Worm (Caenorhabditis elegans) whole organism, L1 larva: ENCODE measurements around the gene srw-17.

Source experiments
- C04F5.9 ChIP-seq: sonication (generic microtip); optimal IDR thresholded peaks from 2 replicates; lab custom pipeline; 2016; ENCODE audit warnings: missing genetic modification characterization, missing compliant biosample characterization
- C34B4.2 ChIP-seq: sonication (generic microtip); optimal IDR thresholded peaks from 2 replicates; lab custom pipeline; 2017; ENCODE audit warnings: mild to moderate bottlenecking, missing genetic modification characterization, missing compliant biosample characterization
- aha-1 ChIP-seq: fragments of 150-350 bp; optimal IDR thresholded peaks from 2 replicates; lab custom pipeline; 2014; ENCODE audit warnings: missing biosample characterization, missing genetic modification characterization
- alr-1 ChIP-seq: fragments of 200-800 bp; sonication (Bioruptor generic); optimal IDR thresholded peaks from 2 replicates; lab custom pipeline; 2018; ENCODE audit warnings: borderline replicate concordance, mild to moderate bottlenecking, missing genetic modification characterization, missing compliant biosample characterization
- blmp-1 ChIP-seq: fragments of 150-350 bp; optimal IDR thresholded peaks from 2 replicates; lab custom pipeline; 2014; ENCODE audit warnings: missing biosample characterization, missing genetic modification characterization
- ceh-63 ChIP-seq: fragments of 200-800 bp; sonication (Bioruptor generic); optimal IDR thresholded peaks from 2 replicates; lab custom pipeline; 2018; ENCODE audit warnings: mild to moderate bottlenecking, missing genetic modification characterization, missing compliant biosample characterization
- ceh-82 ChIP-seq, 3 experiments: fragments of 150-350 bp in 1 of 3; sonication (generic microtip) in 2 of 3; optimal IDR thresholded peaks; 2 replicates each; lab custom pipeline; 2014 to 2017; ENCODE audit warnings: missing biosample characterization in 3 of 3, missing genetic modification characterization in 3 of 3
- ceh-88 ChIP-seq: fragments of 200-800 bp; sonication (Bioruptor generic); IDR thresholded peaks from 2 replicates; pipeline ENCODE4 v1.3.6; 2022; ENCODE audit warnings: missing genetic modification characterization, missing compliant biosample characterization
- ceh-90 ChIP-seq: sonication (generic microtip); optimal IDR thresholded peaks from 2 replicates; lab custom pipeline; 2016; ENCODE audit warnings: missing genetic modification characterization, missing compliant biosample characterization
- ces-1 ChIP-seq: fragments of 150-350 bp; optimal IDR thresholded peaks from 2 replicates; lab custom pipeline; 2014; ENCODE audit warnings: missing biosample characterization, missing genetic modification reagents, missing genetic modification characterization
- efl-3 ChIP-seq: fragments of 200-800 bp; sonication (Bioruptor generic); optimal IDR thresholded peaks from 2 replicates; lab custom pipeline; 2018; ENCODE audit warnings: mild to moderate bottlenecking, missing genetic modification characterization, missing compliant biosample characterization
- egl-13 ChIP-seq: sonication (generic microtip); optimal IDR thresholded peaks from 2 replicates; lab custom pipeline; 2016; ENCODE audit warnings: missing genotype, missing genetic modification reagents, missing genetic modification characterization, missing compliant biosample characterization
- egl-27 ChIP-seq, 2 experiments: fragments of 150-350 bp in 1 of 2; sonication (generic microtip); optimal IDR thresholded peaks; 3 replicates each; lab custom pipeline; 2017 to 2018; ENCODE audit warnings: missing biosample characterization in 2 of 2, missing genetic modification characterization in 2 of 2, missing genetic modification reagents in 2 of 2
- fkh-10 ChIP-seq: sonication (generic microtip); optimal IDR thresholded peaks from 2 replicates; lab custom pipeline; 2017; ENCODE audit warnings: missing biosample characterization, missing genetic modification reagents, missing genetic modification characterization
- fkh-4 ChIP-seq: sonication (generic microtip); optimal IDR thresholded peaks from 2 replicates; lab custom pipeline; 2016; ENCODE audit warnings: missing compliant biosample characterization, missing genetic modification characterization, borderline replicate concordance
- fkh-8 ChIP-seq: sonication (generic microtip); optimal IDR thresholded peaks from 2 replicates; lab custom pipeline; 2016; ENCODE audit warnings: mild to moderate bottlenecking, missing genetic modification characterization, missing compliant biosample characterization
- grh-1 ChIP-seq: fragments of 200-800 bp; sonication (Bioruptor generic); IDR thresholded peaks from 2 replicates; pipeline ENCODE4 v1.3.6; 2022; ENCODE audit warnings: missing genetic modification reagents, missing genetic modification characterization, missing compliant biosample characterization
- hlh-17 ChIP-seq: fragments of 200-800 bp; sonication (Bioruptor generic); optimal IDR thresholded peaks from 2 replicates; lab custom pipeline; 2018; ENCODE audit warnings: missing genetic modification characterization, mild to moderate bottlenecking, missing compliant biosample characterization, moderate library complexity, borderline replicate concordance
- hlh-4 ChIP-seq: sonication (generic microtip); optimal IDR thresholded peaks from 2 replicates; lab custom pipeline; 2016; ENCODE audit warnings: mild to moderate bottlenecking, missing genetic modification characterization, missing compliant biosample characterization
- hpl-2 ChIP-seq: fragments of 150-350 bp; optimal IDR thresholded peaks from 2 replicates; lab custom pipeline; 2014; ENCODE audit warnings: missing biosample characterization, missing genetic modification reagents, missing genetic modification characterization
- isw-1 ChIP-seq: fragments of 200-800 bp; sonication (Bioruptor generic); IDR thresholded peaks from 2 replicates; pipeline ENCODE4 v1.3.6; 2022; ENCODE audit warnings: missing genetic modification characterization, missing compliant biosample characterization
- lin-13 ChIP-seq: fragments of 150-350 bp; optimal IDR thresholded peaks from 2 replicates; lab custom pipeline; 2014; ENCODE audit warnings: missing biosample characterization, missing genetic modification reagents, missing genetic modification characterization
- lin-35 ChIP-seq, 2 experiments: fragments of 150-350 bp; optimal IDR thresholded peaks; 2 replicates each; lab custom pipeline; 2014; ENCODE audit warnings: missing biosample characterization in 2 of 2, missing genetic modification characterization in 2 of 2, missing genetic modification reagents in 2 of 2
- lin-39 ChIP-seq: fragments of 150-350 bp; optimal IDR thresholded peaks from 2 replicates; lab custom pipeline; 2014; ENCODE audit warnings: missing biosample characterization, missing genetic modification reagents, missing genetic modification characterization
- mep-1 ChIP-seq: fragments of 150-350 bp; optimal IDR thresholded peaks from 2 replicates; lab custom pipeline; 2014; ENCODE audit warnings: missing biosample characterization, missing genetic modification characterization
- nhr-47 ChIP-seq: sonication (generic microtip); optimal IDR thresholded peaks from 2 replicates; lab custom pipeline; 2016; ENCODE audit warnings: mild to moderate bottlenecking, missing genetic modification characterization, moderate library complexity, missing compliant biosample characterization
- nhr-71 ChIP-seq: sonication (generic microtip); optimal IDR thresholded peaks from 2 replicates; lab custom pipeline; 2016; ENCODE audit warnings: mild to moderate bottlenecking, missing genetic modification characterization, moderate library complexity, missing compliant biosample characterization
- nhr-76 ChIP-seq: sonication (generic microtip); optimal IDR thresholded peaks from 2 replicates; lab custom pipeline; 2017; ENCODE audit warnings: missing biosample characterization, missing genetic modification characterization
- nhr-84 ChIP-seq: sonication (generic microtip); optimal IDR thresholded peaks from 2 replicates; lab custom pipeline; 2017; ENCODE audit warnings: missing biosample characterization, missing genetic modification characterization
- nhr-90 ChIP-seq: sonication (generic microtip); optimal IDR thresholded peaks from 2 replicates; lab custom pipeline; 2016; ENCODE audit warnings: mild to moderate bottlenecking, missing genetic modification characterization, missing compliant biosample characterization; ENCODE audit not compliant: poor library complexity
- pax-3 ChIP-seq: fragments of 200-800 bp; sonication (Bioruptor generic); optimal IDR thresholded peaks from 2 replicates; lab custom pipeline; 2018; ENCODE audit warnings: mild to moderate bottlenecking, missing genetic modification characterization, moderate library complexity, missing compliant biosample characterization
- rnt-1 ChIP-seq: sonication (generic microtip); optimal IDR thresholded peaks from 2 replicates; lab custom pipeline; 2016; ENCODE audit warnings: mild to moderate bottlenecking, missing genetic modification characterization, moderate library complexity, missing compliant biosample characterization
- snpc-4 ChIP-seq: fragments of 150-350 bp; optimal IDR thresholded peaks from 2 replicates; lab custom pipeline; 2014; ENCODE audit warnings: missing biosample characterization, missing genetic modification characterization
- sptf-1 ChIP-seq: fragments of 150-350 bp; optimal IDR thresholded peaks from 2 replicates; lab custom pipeline; 2014; ENCODE audit warnings: missing biosample characterization, missing genetic modification characterization
- sup-37 ChIP-seq: fragments of 200-800 bp; sonication (Bioruptor generic); optimal IDR thresholded peaks from 2 replicates; lab custom pipeline; 2018; ENCODE audit warnings: mild to moderate bottlenecking, missing genetic modification characterization, missing compliant biosample characterization
- tbx-2 ChIP-seq: sonication (generic microtip); optimal IDR thresholded peaks from 2 replicates; lab custom pipeline; 2016; ENCODE audit warnings: missing genetic modification characterization, missing compliant biosample characterization
- unc-30 ChIP-seq: sonication (generic microtip); optimal IDR thresholded peaks from 2 replicates; lab custom pipeline; 2017; ENCODE audit warnings: missing biosample characterization, missing genetic modification characterization
- vab-15 ChIP-seq: sonication (generic microtip); optimal IDR thresholded peaks from 2 replicates; lab custom pipeline; 2017; ENCODE audit warnings: missing genotype, mild to moderate bottlenecking, missing genetic modification characterization, missing compliant biosample characterization

srw-17 gene

DNA sequence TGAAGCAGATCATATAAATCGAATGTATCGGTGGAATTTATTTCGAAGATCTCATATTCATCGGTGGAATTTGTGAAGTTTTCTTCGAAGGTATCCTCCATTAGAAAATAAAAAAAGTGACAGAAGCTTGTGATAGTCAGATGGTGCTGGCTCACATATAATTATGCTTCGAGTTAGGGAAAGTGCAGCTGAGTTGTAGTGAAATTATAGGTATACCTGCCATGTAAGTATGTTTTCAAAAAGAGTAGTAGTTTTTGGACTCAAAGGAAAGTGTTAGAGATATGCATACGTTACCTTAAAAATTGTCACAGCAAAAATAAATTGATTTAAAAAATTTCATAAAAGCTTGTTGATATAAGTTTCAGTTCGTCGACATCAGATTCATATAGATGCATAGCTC, 36.6 kb downstream of the srw-17 start, which contains the start of gene srw-11:
srw-11 (minus strand) TSS at position 101 of the 400 bp plus-strand sequence.
- TF ChIP-seq fkh-10 (no peak), sptf-1 (tag; lab: Kevin White, UChicago) (no peak), blmp-1 (tag; lab: Kevin White, UChicago) (no peak), efl-3 (GFP tag; lab: Kevin White, UChicago) (no peak), unc-30 (tag; lab: Kevin White, UChicago) (no peak), hpl-2 (GFP tag; lab: Kevin White, UChicago) (no peak), ceh-82 (tag; optimal IDR thresholded peaks at IDR 0.05; lab: Kevin White, UChicago) (no peak), rnt-1 (tag; lab: Kevin White, UChicago) (no peak), hlh-4 (tag; lab: Kevin White, UChicago) (no peak), C34B4.2 (tag; lab: Kevin White, UChicago) (no peak), nhr-84 (no peak), sup-37 (GFP tag; lab: Kevin White, UChicago) (no peak), tbx-2 (tag; lab: Kevin White, UChicago) (no peak), ces-1 (GFP tag; lab: Kevin White, UChicago) (no peak)

DNA sequence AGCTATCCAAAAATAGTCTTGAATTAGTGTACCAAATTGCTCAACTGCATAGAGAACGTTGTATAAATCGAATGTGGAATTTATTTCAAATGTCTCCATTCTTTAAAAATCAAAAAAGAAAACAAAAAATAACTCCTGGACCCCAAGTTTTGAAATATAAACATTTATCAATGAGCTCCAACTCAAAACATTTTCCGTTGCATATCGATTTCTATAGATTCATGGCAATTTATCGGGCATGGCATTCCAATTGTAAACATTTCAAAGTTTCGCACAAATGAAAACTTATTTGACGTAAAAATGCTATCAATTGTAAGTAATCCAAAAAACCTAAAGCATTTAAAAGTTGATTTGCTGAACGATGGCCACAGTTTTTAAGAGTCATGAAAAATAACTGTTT, 38.3 kb downstream of the srw-17 start, which contains the start of gene srw-12:
srw-12 (minus strand) TSS at position 101 of the 400 bp plus-strand sequence.
- no peak for TF ChIP-seq isw-1
- TF ChIP-seq grh-1 (GFP tag; lab: Robert Waterston, UW), result no peak
- TF ChIP-seq egl-27 (tag; optimal IDR thresholded peaks at IDR 0.05; lab: Kevin White, UChicago), result no peak
- no peak for TF ChIP-seq fkh-10
- no peak for TF ChIP-seq nhr-76 (tag; lab: Kevin White, UChicago)
- TF ChIP-seq C34B4.2 (tag; lab: Kevin White, UChicago), result no peak
- no peak for TF ChIP-seq nhr-71 (tag; lab: Kevin White, UChicago)
- TF ChIP-seq lin-39 (tag; lab: Kevin White, UChicago), result no peak
- no peak for TF ChIP-seq hlh-17 (GFP tag; lab: Kevin White, UChicago)
- TF ChIP-seq ceh-88 (GFP tag; lab: Robert Waterston, UW), result no peak
- no peak for TF ChIP-seq ceh-63 (GFP tag; lab: Kevin White, UChicago)
- TF ChIP-seq ceh-90 (tag; lab: Kevin White, UChicago), result no peak
- TF ChIP-seq nhr-47 (tag; lab: Kevin White, UChicago), result no peak
- no peak for TF ChIP-seq lin-35 (GFP tag; optimal IDR thresholded peaks at IDR 0.05; lab: Kevin White, UChicago)
- TF ChIP-seq egl-13 (tag; lab: Kevin White, UChicago), result no peak
- TF ChIP-seq nhr-90 (tag; lab: Kevin White, UChicago), result no peak

DNA sequence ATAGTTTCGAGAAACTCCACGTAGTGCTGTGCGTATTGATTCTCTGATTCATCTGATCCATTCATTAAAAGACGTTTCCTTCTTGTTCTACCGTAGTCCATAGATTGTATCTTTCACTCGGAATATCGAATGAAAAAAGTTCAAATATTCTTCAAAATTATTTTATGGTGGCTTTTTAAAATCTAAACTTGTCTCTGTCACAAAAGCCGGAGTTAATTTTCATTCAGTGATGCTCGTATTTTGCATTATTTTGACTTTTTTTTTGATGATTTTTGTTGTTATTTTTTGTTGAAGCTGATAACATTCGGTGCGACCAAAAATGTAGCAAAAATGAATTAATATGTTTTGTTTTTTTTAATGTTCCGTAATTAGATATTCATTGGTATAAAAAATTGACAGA, 41.2 kb downstream of the srw-17 start, which contains the start of gene nhr-164:
nhr-164 (minus strand) TSS at position 101 of the 400 bp plus-strand sequence.
- no peak for TF ChIP-seq snpc-4 (tag; lab: Kevin White, UChicago)
- TF ChIP-seq pax-3, result no peak
- TF ChIP-seq tbx-2 (tag; lab: Kevin White, UChicago), result no peak
- TF ChIP-seq ceh-82 (tag; optimal IDR thresholded peaks at IDR 0.05; lab: Kevin White, UChicago), result no peak
- TF ChIP-seq lin-13 (GFP tag; lab: Kevin White, UChicago), result no peak
- TF ChIP-seq C04F5.9 (tag; lab: Kevin White, UChicago), result no peak
- TF ChIP-seq alr-1 (tag; lab: Kevin White, UChicago), result no peak

DNA sequence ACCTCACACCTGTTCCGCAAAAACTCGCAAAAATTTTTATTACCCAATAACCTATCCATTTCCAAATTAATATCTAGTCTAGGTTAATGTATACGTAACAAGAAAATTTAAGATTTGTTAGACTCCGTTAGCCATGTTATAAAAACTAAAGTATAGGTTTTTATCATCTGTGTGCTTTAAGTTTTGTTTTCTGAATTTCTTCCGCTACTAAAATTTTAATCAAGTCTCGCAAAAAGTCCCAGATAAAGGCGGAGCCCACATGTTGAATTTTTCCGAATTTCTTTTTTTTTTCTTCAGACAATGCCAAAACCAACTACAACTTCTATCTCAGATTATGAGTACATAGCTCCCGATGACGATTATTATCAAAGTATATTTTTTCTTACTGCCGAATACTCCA, 44.6 kb downstream of the srw-17 start, which contains the start of gene srw-13:
srw-13 (plus strand) TSS at position 301 of the 400 bp plus-strand sequence.
- no peak for TF ChIP-seq grh-1 (GFP tag; lab: Robert Waterston, UW)
- no peak for TF ChIP-seq lin-39 (tag; lab: Kevin White, UChicago)
- TF ChIP-seq rnt-1 (tag; lab: Kevin White, UChicago), result no peak
- TF ChIP-seq aha-1 (tag; lab: Kevin White, UChicago), result no peak
- TF ChIP-seq fkh-8 (tag; lab: Kevin White, UChicago), result no peak
- TF ChIP-seq vab-15 (tag; lab: Kevin White, UChicago), result no peak
- TF ChIP-seq fkh-10, result no peak
- TF ChIP-seq sup-37 (GFP tag; lab: Kevin White, UChicago), result no peak
- no peak for TF ChIP-seq ceh-82 (tag; optimal IDR thresholded peaks at IDR 0.05; lab: Kevin White, UChicago)
- no peak for TF ChIP-seq lin-13 (GFP tag; lab: Kevin White, UChicago)
- no peak for TF ChIP-seq sptf-1 (tag; lab: Kevin White, UChicago)
- TF ChIP-seq fkh-4 (tag; lab: Kevin White, UChicago), result no peak
- no peak for TF ChIP-seq mep-1 (tag; lab: Kevin White, UChicago)
- TF ChIP-seq, all 84 proteins: peak for 0
